Fruit fly (Drosophila melanogaster) whole organism, embryonic: ENCODE measurements around the gene Ppcs.

Experiments used
- Antp ChIP-seq: fragments of 200-800 bp; sonication (Bioruptor generic); optimal IDR thresholded peaks from 3 replicates; lab custom pipeline; 2016; ENCODE audit warnings: missing biosample characterization, missing genetic modification characterization
- BEAF-32 ChIP-seq: fragments of 200-800 bp; sonication (Bioruptor generic); optimal IDR thresholded peaks from 3 replicates; lab custom pipeline; 2017; ENCODE audit warnings: missing biosample characterization, missing genetic modification characterization, mild to moderate bottlenecking, moderate library complexity, missing genetic modification reagents
- CG10209 ChIP-seq: fragments of 200-800 bp; sonication (Bioruptor generic); optimal IDR thresholded peaks from 3 replicates; lab custom pipeline; 2017; ENCODE audit warnings: missing biosample characterization, mild to moderate bottlenecking, missing genetic modification characterization, missing genetic modification reagents
- CG12236 ChIP-seq: fragments of 200-800 bp; sonication (Bioruptor generic); optimal IDR thresholded peaks from 2 replicates; lab custom pipeline; 2016; ENCODE audit warnings: missing biosample characterization, missing genetic modification characterization
- CG12769 ChIP-seq: fragments of 200-800 bp; sonication (Bioruptor generic); optimal IDR thresholded peaks from 2 replicates; lab custom pipeline; 2019; ENCODE audit warnings: missing biosample characterization, mild to moderate bottlenecking, missing genetic modification characterization, moderate library complexity
- CG14441 ChIP-seq: fragments of 200-800 bp; sonication (Bioruptor generic); IDR thresholded peaks from 2 replicates; pipeline ENCODE4 v1.3.6; 2022; ENCODE audit warnings: missing biosample characterization, missing genetic modification characterization
- CG14860 ChIP-seq: fragments of 200-800 bp; sonication (Bioruptor generic); IDR thresholded peaks from 3 replicates; pipeline ENCODE4 v1.3.6; 2022; ENCODE audit warnings: missing biosample characterization, missing genetic modification characterization; ENCODE audit not compliant: partially characterized antibody
- CG1529 ChIP-seq: fragments of 200-800 bp; sonication (Bioruptor generic); optimal IDR thresholded peaks from 3 replicates; lab custom pipeline; 2018; ENCODE audit warnings: missing biosample characterization, missing genetic modification characterization
- CG16863 ChIP-seq: fragments of 200-800 bp; sonication (Bioruptor generic); optimal IDR thresholded peaks from 3 replicates; lab custom pipeline; 2016; ENCODE audit warnings: missing biosample characterization, missing genetic modification characterization
- CG17361 ChIP-seq: fragments of 200-800 bp; sonication (Bioruptor generic); IDR thresholded peaks from 3 replicates; pipeline ENCODE4 v1.3.6; 2022; ENCODE audit warnings: missing biosample characterization, missing genetic modification characterization
- CG18262 ChIP-seq: fragments of 200-800 bp; optimal IDR thresholded peaks from 3 replicates; lab custom pipeline; 2019; ENCODE audit warnings: missing biosample characterization, mild to moderate bottlenecking, missing genetic modification characterization, moderate library complexity
- CG18599 ChIP-seq: fragments of 200-800 bp; sonication (Bioruptor generic); optimal IDR thresholded peaks from 3 replicates; lab custom pipeline; 2017; ENCODE audit warnings: missing biosample characterization, missing genetic modification characterization, mild to moderate bottlenecking, moderate library complexity, missing genetic modification reagents
- CG3065 ChIP-seq: fragments of 200-800 bp; sonication (Bioruptor generic); optimal IDR thresholded peaks from 2 replicates; lab custom pipeline; 2016; ENCODE audit warnings: missing biosample characterization, missing genetic modification characterization
- CG3995 ChIP-seq: fragments of 200-800 bp; sonication (Bioruptor generic); optimal IDR thresholded peaks from 3 replicates; lab custom pipeline; 2016; ENCODE audit warnings: missing biosample characterization, missing genetic modification characterization
- CG4820 ChIP-seq: fragments of 200-800 bp; sonication (Bioruptor generic); optimal IDR thresholded peaks from 3 replicates; lab custom pipeline; 2016; ENCODE audit warnings: missing biosample characterization, missing genetic modification characterization
- CG7839 ChIP-seq: fragments of 200-800 bp; sonication (Bioruptor generic); optimal IDR thresholded peaks from 3 replicates; lab custom pipeline; 2018; ENCODE audit warnings: missing biosample characterization, mild to moderate bottlenecking, missing genetic modification characterization, moderate library complexity
- CG8359 ChIP-seq: fragments of 200-800 bp; sonication (Bioruptor generic); optimal IDR thresholded peaks from 2 replicates; lab custom pipeline; 2017; ENCODE audit warnings: missing biosample characterization, mild to moderate bottlenecking, missing genetic modification characterization, borderline replicate concordance
- CG8944 ChIP-seq: fragments of 200-800 bp; sonication (Bioruptor generic); optimal IDR thresholded peaks from 3 replicates; lab custom pipeline; 2016; ENCODE audit warnings: missing biosample characterization, missing genetic modification characterization
- Chrac-16 ChIP-seq: fragments of 200-800 bp; sonication (Bioruptor generic); optimal IDR thresholded peaks from 3 replicates; lab custom pipeline; 2016; ENCODE audit warnings: missing biosample characterization, missing genetic modification characterization
- Ets65A ChIP-seq: fragments of 200-800 bp; sonication (Bioruptor generic); peaks from one replicate; lab custom pipeline; 2016; ENCODE audit warnings: missing biosample characterization, missing genetic modification characterization
- HHEX ChIP-seq: fragments of 200-800 bp; sonication (Bioruptor generic); optimal IDR thresholded peaks from 3 replicates; lab custom pipeline; 2017; ENCODE audit warnings: missing biosample characterization, mild to moderate bottlenecking, missing genetic modification characterization, missing genetic modification reagents
- Med ChIP-seq: fragments of 200-800 bp; sonication (Bioruptor generic); peaks from one replicate; lab custom pipeline; 2016; ENCODE audit warnings: missing biosample characterization, missing genetic modification characterization, mild to moderate bottlenecking, inconsistent platforms, moderate library complexity
- Nf-YC ChIP-seq: fragments of 200-800 bp; optimal IDR thresholded peaks from 3 replicates; lab custom pipeline; 2019; ENCODE audit warnings: missing biosample characterization, mild to moderate bottlenecking, missing genetic modification characterization, moderate library complexity
- Pdp1 ChIP-seq, 2 experiments: fragments of 200-800 bp; sonication (Bioruptor generic); optimal IDR thresholded peaks; 3 replicates each; lab custom pipeline; 2016; ENCODE audit warnings: missing biosample characterization in 2 of 2, missing genetic modification characterization in 2 of 2, mild to moderate bottlenecking in 1 of 2, moderate library complexity in 1 of 2
- Ptx1 ChIP-seq: fragments of 200-800 bp; sonication (Bioruptor generic); IDR thresholded peaks from 2 replicates; pipeline ENCODE4 v1.3.6; 2022; ENCODE audit warnings: missing biosample characterization, missing genetic modification characterization
- Scr ChIP-seq: fragments of 200-800 bp; sonication (Bioruptor generic); IDR thresholded peaks from 2 replicates; pipeline ENCODE4 v1.3.6; 2022; ENCODE audit warnings: missing biosample characterization, missing genetic modification characterization; ENCODE audit not compliant: partially characterized antibody
- Six4 ChIP-seq: fragments of 200-800 bp; sonication (Bioruptor generic); optimal IDR thresholded peaks from 2 replicates; lab custom pipeline; 2016; ENCODE audit warnings: missing biosample characterization, missing genetic modification characterization
- Sox102F ChIP-seq: fragments of 200-800 bp; sonication (Bioruptor generic); optimal IDR thresholded peaks from 2 replicates; lab custom pipeline; 2018; ENCODE audit warnings: missing biosample characterization, mild to moderate bottlenecking, missing genetic modification characterization, moderate library complexity
- Trl ChIP-seq, 3 experiments: fragments of >200 bp in 2 of 3; fragments of 200-800 bp in 1 of 3; sonication (Bioruptor generic) in 1 of 3; optimal IDR thresholded peaks; 2 replicates in 1 of 3; 3 replicates in 2 of 3; lab custom pipeline; 2016 to 2017; ENCODE audit warnings: missing biosample characterization in 1 of 3, missing genetic modification characterization in 1 of 3
- ase ChIP-seq: fragments of 200-800 bp; sonication (Bioruptor generic); IDR thresholded peaks from 3 replicates; pipeline ENCODE4 v1.3.6; 2022; ENCODE audit warnings: missing biosample characterization, missing genetic modification characterization
- az2 ChIP-seq: fragments of 200-800 bp; sonication (Bioruptor generic); optimal IDR thresholded peaks from 3 replicates; lab custom pipeline; 2016; ENCODE audit warnings: missing biosample characterization, missing genetic modification characterization
- bab2 ChIP-seq: fragments of 200-800 bp; sonication (Bioruptor generic); optimal IDR thresholded peaks from 2 replicates; lab custom pipeline; 2016; ENCODE audit warnings: missing biosample characterization, missing genetic modification characterization
- bsh ChIP-seq, 2 experiments: fragments of 200-800 bp; sonication (Bioruptor generic); optimal IDR thresholded peaks; 2 replicates each; lab custom pipeline; 2017 to 2018; ENCODE audit warnings: mild to moderate bottlenecking in 2 of 2, missing biosample characterization in 2 of 2, missing genetic modification characterization in 2 of 2, moderate library complexity in 1 of 2
- chif ChIP-seq, 2 experiments: fragments of 200-800 bp; sonication (Bioruptor generic); optimal IDR thresholded peaks; 3 replicates each; lab custom pipeline; 2016; ENCODE audit warnings: missing biosample characterization in 2 of 2, missing genetic modification characterization in 2 of 2
- dmrt11E ChIP-seq: fragments of 200-800 bp; sonication (Bioruptor generic); optimal IDR thresholded peaks from 3 replicates; lab custom pipeline; 2018; ENCODE audit warnings: missing biosample characterization, mild to moderate bottlenecking, missing genetic modification characterization, moderate library complexity
- gfzf ChIP-seq: fragments of 200-800 bp; sonication (Bioruptor generic); optimal IDR thresholded peaks from 2 replicates; lab custom pipeline; 2016; ENCODE audit warnings: missing biosample characterization, mild to moderate bottlenecking, missing genetic modification characterization, moderate library complexity
- ham ChIP-seq: fragments of 200-800 bp; sonication (Bioruptor generic); IDR thresholded peaks from 2 replicates; pipeline ENCODE4 v1.3.6; 2022; ENCODE audit warnings: missing biosample characterization, missing genetic modification characterization
- ind ChIP-seq: fragments of 200-800 bp; sonication (Bioruptor generic); optimal IDR thresholded peaks from 3 replicates; lab custom pipeline; 2016; ENCODE audit warnings: missing biosample characterization, missing genetic modification characterization
- inv ChIP-seq: fragments of 200-800 bp; sonication (Bioruptor generic); IDR thresholded peaks from 2 replicates; pipeline ENCODE4 v1.3.6; 2022; ENCODE audit warnings: missing biosample characterization, missing genetic modification characterization; ENCODE audit not compliant: partially characterized antibody
- jumu ChIP-seq: fragments of 200-800 bp; sonication (Bioruptor generic); optimal IDR thresholded peaks from 3 replicates; lab custom pipeline; 2016; ENCODE audit warnings: missing biosample characterization, missing genetic modification characterization
- lilli ChIP-seq: fragments of 200-800 bp; sonication (Bioruptor generic); optimal IDR thresholded peaks from 3 replicates; lab custom pipeline; 2016; ENCODE audit warnings: missing biosample characterization, missing genetic modification characterization
- lola ChIP-seq, 3 experiments: fragments of >200 bp in 2 of 3; fragments of 200-800 bp in 1 of 3; sonication (Bioruptor generic) in 1 of 3; optimal IDR thresholded peaks; 2 replicates each; lab custom pipeline; 2017 to 2019; ENCODE audit warnings: missing biosample characterization in 3 of 3, missing genetic modification characterization in 3 of 3, mild to moderate bottlenecking in 1 of 3, moderate library complexity in 1 of 3
- nmo ChIP-seq: fragments of 200-800 bp; sonication (Bioruptor generic); optimal IDR thresholded peaks from 2 replicates; lab custom pipeline; 2018; ENCODE audit warnings: missing biosample characterization, mild to moderate bottlenecking, missing genetic modification characterization, moderate library complexity
- phol ChIP-seq: fragments of 200-800 bp; sonication (Bioruptor generic); optimal IDR thresholded peaks from 3 replicates; lab custom pipeline; 2018; ENCODE audit warnings: missing biosample characterization, mild to moderate bottlenecking, missing genetic modification characterization, moderate library complexity
- prd ChIP-seq, 3 experiments: fragments of >200 bp in 2 of 3; fragments of 200-800 bp in 1 of 3; sonication (Bioruptor generic) in 1 of 3; optimal IDR thresholded peaks in 2 of 3; IDR thresholded peaks in 1 of 3; 2 replicates in 2 of 3; 3 replicates in 1 of 3; pipeline versions ENCODE4 v1.3.6 to Lab custom; 2017 to 2022; ENCODE audit warnings: missing biosample characterization in 1 of 3, missing genetic modification characterization in 1 of 3
- shn ChIP-seq: fragments of 200-800 bp; sonication (Bioruptor generic); optimal IDR thresholded peaks from 3 replicates; lab custom pipeline; 2016; ENCODE audit warnings: missing biosample characterization, missing genetic modification characterization
- slp2 ChIP-seq: fragments of 200-800 bp; sonication (Bioruptor generic); optimal IDR thresholded peaks from 2 replicates; lab custom pipeline; 2016; ENCODE audit warnings: missing biosample characterization, missing genetic modification characterization
- sna ChIP-seq: fragments of 200-800 bp; sonication (Bioruptor generic); IDR thresholded peaks from 2 replicates; pipeline ENCODE4 v1.3.6; 2022; ENCODE audit warnings: missing biosample characterization, missing genetic modification characterization; ENCODE audit not compliant: partially characterized antibody

Gene Ppcs

DNA sequence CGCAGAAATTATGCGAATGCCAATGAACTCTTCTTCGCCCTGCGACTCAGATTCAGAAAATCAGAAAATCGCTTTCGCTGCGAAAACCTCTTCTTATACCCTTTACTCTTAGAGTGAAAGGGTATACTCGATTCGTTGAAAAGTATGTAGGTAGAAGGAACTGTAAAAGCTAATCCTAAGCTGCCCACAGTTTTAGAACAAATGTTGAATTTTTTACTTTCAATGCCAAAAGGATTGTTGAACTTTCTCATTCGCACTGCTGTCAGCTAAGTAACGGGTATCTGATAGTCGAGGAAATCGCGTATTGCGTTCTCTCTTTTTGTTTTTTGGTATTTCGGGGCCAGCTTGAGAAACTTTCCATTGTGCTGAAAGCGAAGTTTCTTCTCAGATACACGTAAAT is 33.9 kb downstream of the Ppcs start (continued):
- TF ChIP-seq gfzf (GFP tag; lab: Kevin White, UChicago), result no peak
- peak; percentile 65 for TF ChIP-seq CG14860
- TF ChIP-seq Nf-YC, result no peak
- TF ChIP-seq Trl (optimal IDR thresholded peaks at IDR 0.05; lab: Kevin White, UChicago), result no peak
- TF ChIP-seq Trl (GFP tag; optimal IDR thresholded peaks at IDR 0.05; lab: Kevin White, UChicago), result peak; percentile 7
- peak; percentile 88 for TF ChIP-seq Ets65A (GFP tag; lab: Kevin White, UChicago)
- peak; percentile 9 for TF ChIP-seq shn (GFP tag; lab: Kevin White, UChicago)
- peak; percentile 16 for TF ChIP-seq CG10209
- TF ChIP-seq CG12236 (GFP tag; lab: Kevin White, UChicago), result no peak
- TF ChIP-seq Six4, result peak; percentile 17
- no peak for TF ChIP-seq BEAF-32 (GFP tag; lab: Kevin White, UChicago)
- peak; percentile 54 for TF ChIP-seq nmo (GFP tag; lab: Kevin White, UChicago)
- TF ChIP-seq lilli (GFP tag; lab: Kevin White, UChicago), result peak; percentile 21
- peak; percentile 56 for TF ChIP-seq CG17361 (GFP tag; lab: Robert Waterston, UW)
- TF ChIP-seq Pdp1 (GFP tag; optimal IDR thresholded peaks at IDR 0.05; lab: Kevin White, UChicago), result peak; percentile 8 to 9
- no peak for TF ChIP-seq HHEX
- TF ChIP-seq az2 (GFP tag; lab: Kevin White, UChicago), result peak; percentile 58
- peak in 1 of 2 experiments; percentile 69 for TF ChIP-seq bsh (GFP tag; optimal IDR thresholded peaks at IDR 0.05; lab: Kevin White, UChicago)
- TF ChIP-seq Antp, result peak; percentile 44
- TF ChIP-seq lola (GFP tag; optimal IDR thresholded peaks at IDR 0.05; lab: Kevin White, UChicago), result peak in 1 of 3 experiments; percentile 11
- 0 out of 2 replicates have a peak, but pooled peaks have one; percentile 35 for TF ChIP-seq Scr (GFP tag; lab: Robert Waterston, UW)
- TF ChIP-seq CG16863 (GFP tag; lab: Kevin White, UChicago), result peak; percentile 37
- TF ChIP-seq CG3065 (GFP tag; lab: Kevin White, UChicago), result peak; percentile 13
- TF ChIP-seq phol (tag; lab: Kevin White, UChicago), result peak; percentile 54
- no peak for TF ChIP-seq jumu (GFP tag; lab: Kevin White, UChicago)
- peak; percentile 49; the same call in 1 of the 2 replicates for TF ChIP-seq CG14441 (GFP tag; lab: Robert Waterston, UW)
- TF ChIP-seq CG18262 (tag; lab: Kevin White, UChicago), result peak; percentile 50
- TF ChIP-seq sna (GFP tag; lab: Robert Waterston, UW), result peak; percentile 43; the same call in 1 of the 2 replicates
- TF ChIP-seq chif (GFP tag; optimal IDR thresholded peaks at IDR 0.05; lab: Kevin White, UChicago), result peak in 1 of 2 experiments; percentile 22
- TF ChIP-seq dmrt11E (tag; lab: Kevin White, UChicago), result peak; percentile 34
- TF ChIP-seq CG3995 (GFP tag; lab: Kevin White, UChicago), result no peak
- TF ChIP-seq CG12769 (tag; lab: Kevin White, UChicago), result peak; percentile 24
- TF ChIP-seq ase (GFP tag; lab: Robert Waterston, UW), result 0 out of 3 replicates have a peak, but pooled peaks have one; percentile 26
- TF ChIP-seq bab2 (GFP tag; lab: Kevin White, UChicago), result peak; percentile 14
- no peak for TF ChIP-seq Chrac-16 (GFP tag; lab: Kevin White, UChicago)
- TF ChIP-seq slp2 (GFP tag; lab: Kevin White, UChicago), result peak; percentile 29
- TF ChIP-seq Ptx1, result peak; percentile 32; the same call in 1 of the 2 replicates
- TF ChIP-seq inv, result peak; percentile 25; the same call in 1 of the 2 replicates
- peak; percentile 41 for TF ChIP-seq CG1529
- peak; percentile 37 for TF ChIP-seq CG4820 (GFP tag; lab: Kevin White, UChicago)
- peak; percentile 54 for TF ChIP-seq CG7839 (tag; lab: Kevin White, UChicago)
- TF ChIP-seq CG8359, result peak; percentile 22
- peak; percentile 70 for TF ChIP-seq Med (GFP tag; lab: Kevin White, UChicago)
- TF ChIP-seq CG8944 (GFP tag; lab: Kevin White, UChicago), result peak; percentile 33
- no peak for TF ChIP-seq ham
- peak; percentile 74 for TF ChIP-seq Sox102F (GFP tag; lab: Kevin White, UChicago)
- no peak for TF ChIP-seq CG18599 (GFP tag; lab: Kevin White, UChicago)
- no peak for TF ChIP-seq prd (optimal IDR thresholded peaks at IDR 0.05; lab: Kevin White, UChicago)
- TF ChIP-seq prd (GFP tag; IDR thresholded peaks at IDR 0.05; lab: Robert Waterston, UW), result peak; percentile 56; the same call in 2 of the 3 replicates
- peak; percentile 36 for TF ChIP-seq ind
